Fruit fly (Drosophila melanogaster) Kc167 (cell line): ENCODE data around the gene CG43739.

Experiments
- Myc ChIP-seq: fragments of >200 bp; optimal IDR thresholded peaks from 2 replicates; lab custom pipeline; 2017; ENCODE audit warnings: missing external identifiers
- Sin3A ChIP-seq: fragments of >200 bp; optimal IDR thresholded peaks from 2 replicates; lab custom pipeline; 2018; ENCODE audit warnings: missing external identifiers
- h ChIP-seq: fragments of >200 bp; optimal IDR thresholded peaks from 3 replicates; lab custom pipeline; 2018; ENCODE audit warnings: missing external identifiers
- insv ChIP-seq: fragments of >200 bp; optimal IDR thresholded peaks from 3 replicates; lab custom pipeline; 2018; ENCODE audit warnings: missing external identifiers
- psq ChIP-seq: fragments of >200 bp; optimal IDR thresholded peaks from 2 replicates; lab custom pipeline; 2017; ENCODE audit warnings: missing external identifiers
- ttk ChIP-seq: sonication (Bioruptor generic); optimal IDR thresholded peaks from 2 replicates; lab custom pipeline; 2017; ENCODE audit warnings: missing external identifiers

Gene CG43739

dm6 chr2L:20852092-20852628 lies 66.6 kb downstream of the CG43739 start, which contains the start of gene twit:
Gene twit (plus strand): TSS chr2L:20852578.
- TF ChIP-seq h (lab: Kevin White, UChicago) (no peak), ttk (no peak), insv (no peak)

DNA sequence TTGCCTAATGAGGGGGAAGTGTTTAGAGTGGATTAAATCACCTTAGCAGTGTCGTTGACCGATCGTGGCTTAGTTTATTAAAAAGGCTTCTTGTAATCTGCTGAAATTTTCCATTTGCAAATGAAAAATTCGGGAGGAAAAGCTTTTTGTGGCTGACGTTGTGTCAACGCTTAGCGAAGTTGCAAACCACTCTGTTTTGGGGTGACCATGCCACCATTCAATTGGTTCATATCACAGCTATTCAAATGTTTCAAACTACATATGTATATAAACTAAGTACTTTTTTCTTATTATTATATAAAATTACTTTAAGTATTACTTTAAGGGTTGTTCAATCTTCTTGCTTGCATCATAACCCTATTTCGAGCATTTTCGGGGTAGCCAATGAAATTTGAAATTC lies 67.1 kb downstream of the CG43739 start:
- TF ChIP-seq Myc (lab: Kevin White, UChicago) (no peak), psq (no peak), ttk (no peak), insv (no peak), Sin3A (lab: Kevin White, UChicago) (no peak)

dm6 chr2L:20849000-20849399 lies 69.7 kb downstream of the CG43739 start, which contains the start of gene CG14402:
Gene CG14402 (plus strand): TSS chr2L:20849300.
- no peak for TF ChIP-seq Myc (lab: Kevin White, UChicago)
- no peak for TF ChIP-seq insv
- no peak for TF ChIP-seq Sin3A (lab: Kevin White, UChicago)
- no peak for TF ChIP-seq psq
- TF ChIP-seq h (lab: Kevin White, UChicago): no peak
- TF ChIP-seq ttk: no peak

DNA sequence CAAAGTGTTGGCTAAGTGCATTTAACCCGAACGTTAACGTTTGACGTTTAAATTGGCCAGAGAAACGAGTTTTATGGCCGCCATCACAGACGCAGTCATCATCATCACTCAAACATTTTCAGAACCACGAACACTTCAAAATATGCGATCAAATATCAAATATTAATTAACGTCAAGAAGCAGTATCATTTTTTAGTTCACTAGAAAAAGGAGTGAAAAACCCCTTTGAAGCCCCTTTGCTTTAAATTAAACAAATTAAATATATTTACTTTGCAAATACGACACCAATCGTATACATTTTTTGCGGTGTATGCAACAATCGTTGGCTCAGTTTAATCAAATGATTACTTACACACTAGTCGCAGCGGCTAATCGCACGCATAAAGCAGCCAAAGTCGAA lies 74.3 kb downstream of the CG43739 start:
- no peak for TF ChIP-seq ttk
- TF ChIP-seq h (lab: Kevin White, UChicago): no peak
- no peak for TF ChIP-seq psq
- no peak for TF ChIP-seq Sin3A (lab: Kevin White, UChicago)
- no peak for TF ChIP-seq Myc (lab: Kevin White, UChicago)
- TF ChIP-seq insv: no peak

DNA sequence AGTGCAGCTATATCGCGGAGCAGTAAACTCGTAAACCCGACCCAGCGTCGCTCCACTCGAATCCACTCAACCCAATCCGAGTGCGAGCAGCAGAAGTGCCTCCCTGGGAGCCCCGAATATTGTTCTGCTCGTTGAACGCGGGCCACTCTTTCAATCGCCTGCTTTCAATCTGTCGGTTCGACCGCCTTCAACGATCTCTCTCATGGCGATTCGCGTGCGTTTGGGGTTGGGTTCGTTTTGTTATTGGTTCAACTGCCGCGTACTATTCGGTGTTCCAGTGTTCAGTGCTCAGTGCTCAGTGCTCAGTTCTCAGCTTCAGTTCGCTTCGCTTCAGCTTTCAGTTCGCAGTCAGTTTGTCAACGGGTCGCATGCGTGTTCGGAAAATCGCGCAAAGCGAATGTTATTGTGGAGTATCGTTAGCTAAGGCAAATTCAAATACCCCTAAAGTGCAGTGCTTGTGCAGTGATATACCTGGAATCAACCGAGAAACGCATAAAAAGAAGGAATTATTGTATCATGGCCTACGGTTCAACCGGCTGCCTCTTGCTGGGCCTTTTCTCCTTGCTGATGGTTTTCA lies 78.2 kb downstream of the CG43739 start, which contains the start of gene CG31676:
TSS of gene CG31676 (plus strand) at position 289 of the 577 bp plus-strand sequence.
- TF ChIP-seq ttk (no peak), h (lab: Kevin White, UChicago) (no peak), Myc (lab: Kevin White, UChicago) (no peak), insv (no peak), Sin3A (lab: Kevin White, UChicago) (no peak)

dm6 chr2L:20840006-20840405 lies 78.7 kb downstream of the CG43739 start:
- TF ChIP-seq Sin3A (lab: Kevin White, UChicago): no peak
- no peak for TF ChIP-seq Myc (lab: Kevin White, UChicago)
- no peak for TF ChIP-seq h (lab: Kevin White, UChicago)
- no peak for TF ChIP-seq psq
- TF ChIP-seq ttk: no peak
- TF ChIP-seq insv: no peak

dm6 chr2L:20837885-20838284 lies 80.8 kb downstream of the CG43739 start, which contains the start of gene Spn38F:
Gene Spn38F (minus strand): TSS chr2L:20837985.
- TF ChIP-seq Myc (lab: Kevin White, UChicago) (no peak), h (lab: Kevin White, UChicago) (no peak), Sin3A (lab: Kevin White, UChicago) (no peak), insv (no peak), ttk (no peak), psq (no peak)

dm6 chr2L:20835501-20835900 lies 83.2 kb downstream of the CG43739 start, which contains the start of gene Oseg5:
Gene Oseg5 (minus strand): TSS chr2L:20835840.
- TF ChIP-seq ttk (no peak), insv (no peak), Sin3A (lab: Kevin White, UChicago) (no peak), h (lab: Kevin White, UChicago) (no peak), psq (no peak), Myc (lab: Kevin White, UChicago) (no peak)

DNA sequence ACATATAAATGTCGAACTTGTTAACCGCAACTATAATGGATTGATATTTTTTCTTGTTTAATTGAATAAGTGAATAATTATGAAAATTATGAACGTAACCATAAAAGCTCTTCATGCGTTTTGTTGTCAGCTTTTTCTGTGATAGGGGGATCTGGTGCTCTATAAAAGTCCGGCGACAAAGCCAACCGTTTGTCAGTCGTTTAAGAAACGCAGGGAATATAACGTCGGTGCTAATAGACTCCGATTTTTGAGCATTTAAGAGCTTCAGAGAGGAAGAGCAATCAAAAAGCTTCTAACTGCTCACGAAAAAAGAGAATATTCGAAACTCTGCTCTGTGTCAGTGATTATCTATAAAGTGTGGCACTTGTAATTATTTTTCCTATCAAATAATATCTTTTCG lies 87.7 kb downstream of the CG43739 start, which contains the start of gene CG31674:
TSS of gene CG31674 (plus strand) at position 203 of the 400 bp plus-strand sequence.
- TF ChIP-seq insv (no peak), Sin3A (lab: Kevin White, UChicago) (no peak), psq (no peak), ttk (no peak), Myc (lab: Kevin White, UChicago) (no peak), h (lab: Kevin White, UChicago) (no peak)

dm6 chr2L:20829755-20830396 lies 88.9 kb downstream of the CG43739 start:
- no peak for TF ChIP-seq psq

DNA sequence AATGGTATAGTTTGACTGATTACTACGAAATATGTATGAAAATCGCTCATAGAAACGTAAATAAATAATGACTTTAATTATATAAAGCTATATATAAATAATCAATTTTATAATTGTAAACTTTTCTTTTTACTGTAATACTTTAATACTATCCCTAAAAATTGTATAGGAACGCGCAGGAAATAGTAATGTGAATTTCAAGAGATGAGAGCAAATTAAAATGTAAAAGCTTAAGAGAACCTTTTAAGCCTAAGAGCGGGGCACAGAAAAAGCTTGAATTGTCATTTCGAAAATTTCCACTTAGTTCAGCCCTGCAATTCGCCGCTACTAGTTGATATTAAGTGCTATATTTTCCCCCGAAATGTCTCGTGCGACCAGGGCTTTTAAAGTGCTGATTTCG lies 89.4 kb downstream of the CG43739 start, which contains the start of gene CG31673:
TSS of gene CG31673 (plus strand) at position 301 of the 400 bp plus-strand sequence.
- TF ChIP-seq Sin3A (lab: Kevin White, UChicago): no peak
- no peak for TF ChIP-seq h (lab: Kevin White, UChicago)
- TF ChIP-seq Myc (lab: Kevin White, UChicago): no peak
- no peak for TF ChIP-seq psq
- TF ChIP-seq ttk: no peak
- TF ChIP-seq insv: no peak

DNA sequence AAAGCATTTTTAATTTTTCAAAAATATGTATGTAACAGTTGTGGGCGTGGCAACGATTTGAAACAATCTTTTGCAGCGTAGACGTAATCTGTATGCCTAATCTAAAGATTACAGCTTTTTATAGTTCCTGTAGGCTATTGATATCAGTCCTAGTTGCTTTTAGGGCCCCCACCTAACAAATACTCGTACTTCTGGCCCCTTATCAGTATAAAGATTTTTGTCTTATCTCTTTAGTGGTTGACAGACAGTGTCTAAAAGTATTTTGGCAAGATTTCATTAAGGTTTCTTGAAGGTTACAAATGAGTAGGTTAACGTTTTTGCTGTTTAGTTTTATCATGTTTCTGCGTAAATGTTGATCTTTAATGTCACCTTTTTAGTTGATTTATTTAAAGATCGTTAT lies 90.0 kb downstream of the CG43739 start:
- TF ChIP-seq psq (no peak), Myc (lab: Kevin White, UChicago) (no peak), Sin3A (lab: Kevin White, UChicago) (no peak), ttk (no peak), insv (no peak), h (lab: Kevin White, UChicago) (no peak)

DNA sequence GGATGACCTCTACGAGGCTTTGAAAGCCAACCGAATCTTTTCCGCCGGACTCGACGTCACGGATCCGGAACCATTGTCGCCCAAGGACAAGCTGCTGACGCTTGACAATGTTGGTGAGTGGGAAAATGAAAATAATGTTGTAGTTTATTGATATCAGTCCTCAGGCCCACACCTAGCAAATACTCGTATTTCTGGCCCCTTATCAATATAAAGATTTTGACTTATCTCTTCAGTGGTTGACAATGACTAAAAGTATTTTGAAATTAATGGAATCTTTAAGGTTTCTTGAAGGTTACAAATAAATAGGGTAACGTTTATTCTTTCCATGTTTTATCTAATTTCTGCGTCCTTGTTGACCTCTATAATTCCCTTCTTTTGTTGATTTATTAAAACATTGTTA lies 91.7 kb downstream of the CG43739 start:
- TF ChIP-seq ttk (no peak), insv (no peak), psq (no peak), Myc (lab: Kevin White, UChicago) (no peak), h (lab: Kevin White, UChicago) (no peak), Sin3A (lab: Kevin White, UChicago) (no peak)
